Worm (Caenorhabditis elegans) whole organism, L1 larva: ENCODE data around the gene C24B9.3.

Source experiments
- C04F5.9 ChIP-seq: sonication (generic microtip); optimal IDR thresholded peaks from 2 replicates; lab custom pipeline; 2016; ENCODE audit warnings: missing genetic modification characterization, missing compliant biosample characterization
- C16A3.4 ChIP-seq: fragments of 150-350 bp; optimal IDR thresholded peaks from 2 replicates; lab custom pipeline; 2014; ENCODE audit warnings: missing biosample characterization, missing genetic modification characterization
- C34B4.2 ChIP-seq: sonication (generic microtip); optimal IDR thresholded peaks from 2 replicates; lab custom pipeline; 2017; ENCODE audit warnings: mild to moderate bottlenecking, missing genetic modification characterization, missing compliant biosample characterization
- Y116A8C.19 ChIP-seq: sonication (generic microtip); optimal IDR thresholded peaks from 2 replicates; lab custom pipeline; 2016; ENCODE audit warnings: missing compliant biosample characterization, missing genetic modification characterization, borderline replicate concordance
- aly-2 ChIP-seq: fragments of 150-350 bp; optimal IDR thresholded peaks from 2 replicates; lab custom pipeline; 2014; ENCODE audit warnings: missing biosample characterization, missing genetic modification characterization
- ama-1 ChIP-seq: fragments of 150-350 bp; optimal IDR thresholded peaks from 2 replicates; lab custom pipeline; 2014
- blmp-1 ChIP-seq: fragments of 150-350 bp; optimal IDR thresholded peaks from 2 replicates; lab custom pipeline; 2014; ENCODE audit warnings: missing biosample characterization, missing genetic modification characterization
- ceh-63 ChIP-seq: fragments of 200-800 bp; sonication (Bioruptor generic); optimal IDR thresholded peaks from 2 replicates; lab custom pipeline; 2018; ENCODE audit warnings: mild to moderate bottlenecking, missing genetic modification characterization, missing compliant biosample characterization
- ceh-82 ChIP-seq, 3 experiments: fragments of 150-350 bp in 1 of 3; sonication (generic microtip) in 2 of 3; optimal IDR thresholded peaks; 2 replicates each; lab custom pipeline; 2014 to 2017; ENCODE audit warnings: missing biosample characterization in 3 of 3, missing genetic modification characterization in 3 of 3
- ces-1 ChIP-seq: fragments of 150-350 bp; optimal IDR thresholded peaks from 2 replicates; lab custom pipeline; 2014; ENCODE audit warnings: missing biosample characterization, missing genetic modification reagents, missing genetic modification characterization
- dpl-1 ChIP-seq, 3 experiments: fragments of 150-350 bp in 2 of 3; sonication (generic microtip) in 1 of 3; optimal IDR thresholded peaks; 2 replicates each; lab custom pipeline; 2014 to 2017; ENCODE audit warnings: missing biosample characterization in 3 of 3, missing genetic modification characterization in 3 of 3, missing genetic modification reagents in 3 of 3
- dsc-1 ChIP-seq: sonication (generic microtip); optimal IDR thresholded peaks from 2 replicates; lab custom pipeline; 2016; ENCODE audit warnings: mild to moderate bottlenecking, missing genetic modification characterization, missing compliant biosample characterization
- efl-1 ChIP-seq, 4 experiments: fragments of 150-350 bp; optimal IDR thresholded peaks in 3 of 4; peaks in 1 of 4; 1 replicate in 1 of 4; 2 replicates in 3 of 4; lab custom pipeline; 2014; ENCODE audit warnings: missing biosample characterization in 2 of 4, missing genetic modification characterization in 2 of 4, missing genetic modification reagents in 2 of 4
- efl-3 ChIP-seq: fragments of 200-800 bp; sonication (Bioruptor generic); optimal IDR thresholded peaks from 2 replicates; lab custom pipeline; 2018; ENCODE audit warnings: mild to moderate bottlenecking, missing genetic modification characterization, missing compliant biosample characterization
- elt-3 ChIP-seq, 6 experiments: fragments of 150-350 bp in 1 of 6; sonication (generic microtip); optimal IDR thresholded peaks; 2 replicates each; lab custom pipeline; 2017 to 2018; ENCODE audit warnings: missing biosample characterization in 6 of 6, missing genetic modification characterization in 6 of 6, inconsistent platforms in 1 of 6
- ets-5 ChIP-seq: fragments of 200-800 bp; sonication (Bioruptor generic); IDR thresholded peaks from 2 replicates; pipeline ENCODE4 v1.3.6; 2022; ENCODE audit warnings: missing genetic modification characterization, missing compliant biosample characterization
- fkh-4 ChIP-seq: sonication (generic microtip); optimal IDR thresholded peaks from 2 replicates; lab custom pipeline; 2016; ENCODE audit warnings: missing compliant biosample characterization, missing genetic modification characterization, borderline replicate concordance
- fos-1 ChIP-seq: fragments of 150-350 bp; optimal IDR thresholded peaks from 2 replicates; lab custom pipeline; 2014; ENCODE audit warnings: missing biosample characterization, missing genetic modification characterization
- grh-1 ChIP-seq: fragments of 200-800 bp; sonication (Bioruptor generic); IDR thresholded peaks from 2 replicates; pipeline ENCODE4 v1.3.6; 2022; ENCODE audit warnings: missing genetic modification reagents, missing genetic modification characterization, missing compliant biosample characterization
- isw-1 ChIP-seq: fragments of 200-800 bp; sonication (Bioruptor generic); IDR thresholded peaks from 2 replicates; pipeline ENCODE4 v1.3.6; 2022; ENCODE audit warnings: missing genetic modification characterization, missing compliant biosample characterization
- jun-1 ChIP-seq: fragments of 150-350 bp; optimal IDR thresholded peaks from 2 replicates; lab custom pipeline; 2014; ENCODE audit warnings: missing biosample characterization, missing genetic modification reagents, missing genetic modification characterization
- lin-13 ChIP-seq: fragments of 150-350 bp; optimal IDR thresholded peaks from 2 replicates; lab custom pipeline; 2014; ENCODE audit warnings: missing biosample characterization, missing genetic modification reagents, missing genetic modification characterization
- lin-15B ChIP-seq: fragments of 150-350 bp; sonication (generic microtip); optimal IDR thresholded peaks from 3 replicates; lab custom pipeline; 2014; ENCODE audit warnings: missing biosample characterization, missing genetic modification characterization
- lin-35 ChIP-seq, 2 experiments: fragments of 150-350 bp; optimal IDR thresholded peaks; 2 replicates each; lab custom pipeline; 2014; ENCODE audit warnings: missing biosample characterization in 2 of 2, missing genetic modification characterization in 2 of 2, missing genetic modification reagents in 2 of 2
- lin-39 ChIP-seq: fragments of 150-350 bp; optimal IDR thresholded peaks from 2 replicates; lab custom pipeline; 2014; ENCODE audit warnings: missing biosample characterization, missing genetic modification reagents, missing genetic modification characterization
- lsy-2 ChIP-seq, 2 experiments: fragments of 150-350 bp; optimal IDR thresholded peaks; 2 replicates each; lab custom pipeline; 2014; ENCODE audit warnings: missing biosample characterization in 2 of 2, missing genetic modification characterization in 2 of 2
- mab-9 ChIP-seq: fragments of 200-800 bp; sonication (Bioruptor generic); IDR thresholded peaks from 2 replicates; pipeline ENCODE4 v1.3.6; 2022; ENCODE audit warnings: missing genetic modification reagents, missing genetic modification characterization, missing compliant biosample characterization
- mef-2 ChIP-seq: fragments of 150-350 bp; optimal IDR thresholded peaks from 2 replicates; lab custom pipeline; 2014; ENCODE audit warnings: missing biosample characterization, missing genetic modification characterization
- mep-1 ChIP-seq: fragments of 150-350 bp; optimal IDR thresholded peaks from 2 replicates; lab custom pipeline; 2014; ENCODE audit warnings: missing biosample characterization, missing genetic modification characterization
- nhr-12 ChIP-seq: sonication (generic microtip); optimal IDR thresholded peaks from 2 replicates; lab custom pipeline; 2017; ENCODE audit warnings: missing biosample characterization, missing genetic modification characterization
- nhr-19 ChIP-seq: fragments of 200-800 bp; sonication (Bioruptor generic); conservative IDR thresholded peaks from 2 replicates; pipeline ENCODE4 v1.3.6; 2022; ENCODE audit warnings: missing genetic modification characterization, missing compliant biosample characterization
- nhr-20 ChIP-seq: sonication (generic microtip); optimal IDR thresholded peaks from 2 replicates; lab custom pipeline; 2016; ENCODE audit warnings: mild to moderate bottlenecking, missing genetic modification characterization, missing compliant biosample characterization
- nhr-71 ChIP-seq: sonication (generic microtip); optimal IDR thresholded peaks from 2 replicates; lab custom pipeline; 2016; ENCODE audit warnings: mild to moderate bottlenecking, missing genetic modification characterization, moderate library complexity, missing compliant biosample characterization
- nhr-76 ChIP-seq: sonication (generic microtip); optimal IDR thresholded peaks from 2 replicates; lab custom pipeline; 2017; ENCODE audit warnings: missing biosample characterization, missing genetic modification characterization
- nhr-77 ChIP-seq: fragments of 150-350 bp; optimal IDR thresholded peaks from 2 replicates; lab custom pipeline; 2014; ENCODE audit warnings: missing biosample characterization, missing genetic modification characterization
- nhr-84 ChIP-seq: sonication (generic microtip); optimal IDR thresholded peaks from 2 replicates; lab custom pipeline; 2017; ENCODE audit warnings: missing biosample characterization, missing genetic modification characterization
- nhr-90 ChIP-seq: sonication (generic microtip); optimal IDR thresholded peaks from 2 replicates; lab custom pipeline; 2016; ENCODE audit warnings: mild to moderate bottlenecking, missing genetic modification characterization, missing compliant biosample characterization; ENCODE audit not compliant: poor library complexity
- rnt-1 ChIP-seq: sonication (generic microtip); optimal IDR thresholded peaks from 2 replicates; lab custom pipeline; 2016; ENCODE audit warnings: mild to moderate bottlenecking, missing genetic modification characterization, moderate library complexity, missing compliant biosample characterization
- skn-1 ChIP-seq: fragments of 150-350 bp; optimal IDR thresholded peaks from 2 replicates; lab custom pipeline; 2014; ENCODE audit warnings: missing biosample characterization, missing genetic modification characterization
- snpc-4 ChIP-seq: fragments of 150-350 bp; optimal IDR thresholded peaks from 2 replicates; lab custom pipeline; 2014; ENCODE audit warnings: missing biosample characterization, missing genetic modification characterization
- snu-23 ChIP-seq: sonication (generic microtip); optimal IDR thresholded peaks from 2 replicates; lab custom pipeline; 2016; ENCODE audit warnings: missing genetic modification characterization, missing compliant biosample characterization
- sup-37 ChIP-seq: fragments of 200-800 bp; sonication (Bioruptor generic); optimal IDR thresholded peaks from 2 replicates; lab custom pipeline; 2018; ENCODE audit warnings: mild to moderate bottlenecking, missing genetic modification characterization, missing compliant biosample characterization
- swsn-7 ChIP-seq: sonication (generic microtip); optimal IDR thresholded peaks from 2 replicates; lab custom pipeline; 2016; ENCODE audit warnings: missing genetic modification characterization, missing compliant biosample characterization
- unc-30 ChIP-seq: sonication (generic microtip); optimal IDR thresholded peaks from 2 replicates; lab custom pipeline; 2017; ENCODE audit warnings: missing biosample characterization, missing genetic modification characterization
- unc-62 ChIP-seq: fragments of 150-350 bp; optimal IDR thresholded peaks from 2 replicates; lab custom pipeline; 2014; ENCODE audit warnings: missing biosample characterization, missing genetic modification reagents, missing genetic modification characterization
- vab-15 ChIP-seq: sonication (generic microtip); optimal IDR thresholded peaks from 2 replicates; lab custom pipeline; 2017; ENCODE audit warnings: missing genotype, mild to moderate bottlenecking, missing genetic modification characterization, missing compliant biosample characterization
- xbp-1 ChIP-seq: sonication (generic microtip); optimal IDR thresholded peaks from 2 replicates; lab custom pipeline; 2016; ENCODE audit warnings: missing genetic modification characterization, missing compliant biosample characterization
- zag-1 ChIP-seq: fragments of 150-350 bp; optimal IDR thresholded peaks from 2 replicates; lab custom pipeline; 2014; ENCODE audit warnings: missing biosample characterization, missing genetic modification characterization
- ztf-11 ChIP-seq, 2 experiments: sonication (generic microtip); optimal IDR thresholded peaks; 2 replicates each; lab custom pipeline; 2016 to 2017; ENCODE audit warnings: missing genetic modification characterization in 2 of 2, missing biosample characterization in 1 of 2, missing compliant biosample characterization in 1 of 2

The C24B9.3 gene

DNA sequence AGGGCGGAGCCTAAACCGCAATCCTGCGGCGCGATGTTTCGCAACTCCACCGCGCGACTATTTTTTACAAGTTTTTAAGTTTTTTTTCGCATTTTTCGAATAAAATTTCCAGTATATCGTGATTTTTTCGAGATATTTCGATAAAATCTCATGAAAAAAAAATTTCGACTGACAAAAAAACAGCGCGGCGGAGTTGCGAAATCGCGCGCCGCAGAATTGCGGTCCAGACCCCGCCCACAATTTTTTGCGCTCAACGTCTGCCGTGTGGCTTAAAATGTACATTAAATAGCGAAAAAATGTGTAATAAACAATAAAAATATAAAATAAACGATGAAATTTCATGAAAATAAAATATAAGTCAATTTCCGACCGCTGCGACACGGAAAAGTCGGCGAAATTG is 13.7 kb downstream of the C24B9.3 start:
- TF ChIP-seq C04F5.9 (tag; lab: Kevin White, UChicago) = no peak

DNA sequence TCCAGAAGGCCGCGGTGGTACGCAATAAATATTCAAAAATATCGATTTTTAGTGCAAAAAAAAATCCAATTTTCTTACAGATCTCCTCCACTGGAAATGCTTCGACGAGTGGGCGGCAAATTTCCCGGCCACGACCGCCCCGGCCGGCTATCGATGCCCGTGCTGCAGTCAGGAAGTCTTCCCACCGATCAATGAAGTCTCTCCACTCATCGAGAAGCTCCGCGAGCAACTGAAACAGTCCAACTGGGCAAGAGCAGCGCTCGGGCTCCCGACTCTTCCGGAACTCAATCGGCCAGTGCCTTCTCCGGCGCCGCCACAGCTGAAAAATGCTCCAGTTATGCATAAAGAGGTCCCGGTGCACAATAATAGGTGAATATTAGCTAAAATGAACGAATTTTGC is 15.5 kb downstream of the C24B9.3 start, which contains the start of gene Y45G12B.3:
TSS of gene Y45G12B.3 (minus strand) at position 320 of the 400 bp plus-strand sequence.
- TF ChIP-seq nhr-90 (tag; lab: Kevin White, UChicago) (no peak), lin-39 (tag; lab: Kevin White, UChicago) (no peak), vab-15 (tag; lab: Kevin White, UChicago) (no peak), dsc-1 (tag; lab: Kevin White, UChicago) (no peak), ceh-63 (GFP tag; lab: Kevin White, UChicago) (no peak), nhr-84 (no peak), isw-1 (GFP tag; lab: Robert Waterston, UW) (no peak), rnt-1 (no peak), ets-5 (no peak), unc-30 (no peak), xbp-1 (no peak), nhr-76 (tag; lab: Kevin White, UChicago) (no peak), nhr-77 (tag; lab: Kevin White, UChicago) (no peak), C16A3.4 (tag; lab: Kevin White, UChicago) (no peak), sup-37 (no peak), efl-1 (optimal IDR thresholded peaks at IDR 0.05; lab: Kevin White, UChicago) (no peak), efl-1 (GFP tag; optimal IDR thresholded peaks at IDR 0.05 in 1 of 2; lab: Kevin White, UChicago) (no peak), ces-1 (GFP tag; lab: Kevin White, UChicago) (no peak)
- TF ChIP-seq, all 84 proteins: peak for 0

DNA sequence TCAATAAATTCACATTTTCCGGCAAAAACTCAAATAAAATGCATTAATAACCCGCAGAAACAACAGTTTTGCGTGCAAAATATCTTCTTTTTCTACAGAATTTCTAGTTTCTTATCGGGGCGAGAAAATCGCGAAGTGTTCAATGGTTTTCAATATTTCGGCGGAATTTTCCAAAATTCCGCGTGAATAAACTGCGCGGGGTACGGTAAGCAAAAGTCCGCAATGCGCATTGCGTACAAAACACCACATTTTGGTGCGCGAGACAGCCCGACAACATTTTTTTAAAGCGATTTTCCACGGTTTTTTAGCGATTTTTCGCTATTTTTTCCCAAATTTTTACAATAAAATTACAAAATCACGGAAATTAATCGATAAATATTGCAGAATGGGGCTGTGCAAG is 17.0 kb downstream of the C24B9.3 start, which contains the start of gene Y45G12B.2:
TSS of gene Y45G12B.2 (plus strand) at position 383 of the 400 bp plus-strand sequence.
- TF ChIP-seq jun-1 (peak; percentile 55), nhr-19 (GFP tag; lab: Robert Waterston, UW) (peak; percentile 58), skn-1 (tag; lab: Kevin White, UChicago) (peak; percentile 45), lin-39 (tag; lab: Kevin White, UChicago) (no peak), ces-1 (GFP tag; lab: Kevin White, UChicago) (no peak), zag-1 (tag; lab: Kevin White, UChicago) (no peak), ama-1 (lab: Kevin White, UChicago) (no peak), mab-9 (GFP tag; lab: Robert Waterston, UW) (no peak), blmp-1 (tag; lab: Kevin White, UChicago) (peak; percentile 54), grh-1 (GFP tag; lab: Robert Waterston, UW) (peak; percentile 30; the same call in 1 of the 2 replicates), aly-2 (tag; lab: Kevin White, UChicago) (peak; percentile 41), C34B4.2 (tag; lab: Kevin White, UChicago) (no peak), dpl-1 (GFP tag; optimal IDR thresholded peaks at IDR 0.05; lab: Kevin White, UChicago) (peak; percentile 65 to 82 (median 76)), lin-13 (GFP tag; lab: Kevin White, UChicago) (peak; percentile 63), xbp-1 (peak; percentile 80), nhr-12 (no peak), nhr-84 (no peak), fos-1 (tag; lab: Kevin White, UChicago) (peak; percentile 40), unc-62 (GFP tag; lab: Kevin White, UChicago) (no peak), mef-2 (no peak), snpc-4 (tag; lab: Kevin White, UChicago) (peak; percentile 21), ztf-11 (tag; optimal IDR thresholded peaks at IDR 0.05; lab: Kevin White, UChicago) (no peak), efl-1 (optimal IDR thresholded peaks at IDR 0.05; lab: Kevin White, UChicago) (peak; percentile 68 to 78), efl-1 (GFP tag; optimal IDR thresholded peaks at IDR 0.05 in 1 of 2; lab: Kevin White, UChicago) (peak; percentile 82 to 97), nhr-20 (tag; lab: Kevin White, UChicago) (peak; percentile 72), elt-3 (tag; optimal IDR thresholded peaks at IDR 0.05; lab: Kevin White, UChicago) (peak in 1 of 6 experiments; percentile 34), lsy-2 (tag; optimal IDR thresholded peaks at IDR 0.05; lab: Kevin White, UChicago) (peak; percentile 99), lin-35 (GFP tag; optimal IDR thresholded peaks at IDR 0.05; lab: Kevin White, UChicago) (peak; percentile 74 to 86), nhr-71 (tag; lab: Kevin White, UChicago) (peak; percentile 74), ceh-82 (tag; optimal IDR thresholded peaks at IDR 0.05; lab: Kevin White, UChicago) (peak; percentile 60 to 88 (median 63)), swsn-7 (tag; lab: Kevin White, UChicago) (peak; percentile 61), isw-1 (GFP tag; lab: Robert Waterston, UW) (peak; percentile 36; the same call in 1 of the 2 replicates), fkh-4 (tag; lab: Kevin White, UChicago) (no peak), efl-3 (GFP tag; lab: Kevin White, UChicago) (no peak), lin-15B (peak; percentile 44), Y116A8C.19 (tag; lab: Kevin White, UChicago) (no peak), mep-1 (tag; lab: Kevin White, UChicago) (peak; percentile 84), snu-23 (peak; percentile 84)
